Worm (Caenorhabditis elegans) whole organism, late embryonic: ENCODE measurements around the gene F35E12.6.
A peak's percentile ranks its signal among the peaks of the same experiment; 100 is the strongest.

ENCODE experiments used
- C08G9.2 ChIP-seq: sonication (generic microtip); optimal IDR thresholded peaks from 2 replicates; lab custom pipeline; 2016; ENCODE audit warnings: mild to moderate bottlenecking, missing genetic modification characterization, moderate library complexity, missing compliant biosample characterization
- K02D7.2 ChIP-seq: sonication (generic microtip); optimal IDR thresholded peaks from 2 replicates; lab custom pipeline; 2017; ENCODE audit warnings: mild to moderate bottlenecking, missing genetic modification characterization, missing compliant biosample characterization
- Y22D7AL.16 ChIP-seq: sonication (generic microtip); optimal IDR thresholded peaks from 2 replicates; lab custom pipeline; 2016; ENCODE audit warnings: missing genetic modification characterization, missing compliant biosample characterization
- ahr-1 ChIP-seq: sonication (generic microtip); optimal IDR thresholded peaks from 2 replicates; lab custom pipeline; 2016; ENCODE audit warnings: missing genetic modification characterization, missing compliant biosample characterization
- ama-1 ChIP-seq: fragments of 150-350 bp; optimal IDR thresholded peaks from 2 replicates; lab custom pipeline; 2014
- ceh-2 ChIP-seq: sonication (generic microtip); optimal IDR thresholded peaks from 2 replicates; lab custom pipeline; 2016; ENCODE audit warnings: missing genotype, missing genetic modification characterization, missing compliant biosample characterization
- ceh-45 ChIP-seq: fragments of 200-800 bp; sonication (Bioruptor generic); IDR thresholded peaks from 2 replicates; pipeline ENCODE4 v1.3.6; 2022; ENCODE audit warnings: missing genetic modification reagents, missing genetic modification characterization, missing compliant biosample characterization
- ceh-48 ChIP-seq: sonication (generic microtip); optimal IDR thresholded peaks from 2 replicates; lab custom pipeline; 2016; ENCODE audit warnings: missing genetic modification characterization, inconsistent platforms, missing compliant biosample characterization
- ceh-6 ChIP-seq: fragments of 200-800 bp; sonication (Bioruptor generic); optimal IDR thresholded peaks from 2 replicates; lab custom pipeline; 2018; ENCODE audit warnings: mild to moderate bottlenecking, missing genetic modification characterization, missing compliant biosample characterization
- ceh-9 ChIP-seq: sonication (generic microtip); optimal IDR thresholded peaks from 2 replicates; lab custom pipeline; 2016; ENCODE audit warnings: mild to moderate bottlenecking, missing genetic modification characterization, inconsistent platforms, missing compliant biosample characterization
- dmd-4 ChIP-seq: sonication (generic microtip); optimal IDR thresholded peaks from 2 replicates; lab custom pipeline; 2016; ENCODE audit warnings: borderline replicate concordance, missing genetic modification characterization, missing compliant biosample characterization
- elt-2 ChIP-seq: sonication (generic microtip); optimal IDR thresholded peaks from 2 replicates; lab custom pipeline; 2016; ENCODE audit warnings: missing genetic modification reagents, missing genetic modification characterization, missing compliant biosample characterization
- elt-4 ChIP-seq: sonication (generic microtip); optimal IDR thresholded peaks from 2 replicates; lab custom pipeline; 2016; ENCODE audit warnings: missing genetic modification characterization, missing compliant biosample characterization
- ets-4 ChIP-seq: sonication (generic microtip); optimal IDR thresholded peaks from 2 replicates; lab custom pipeline; 2016; ENCODE audit warnings: missing genetic modification characterization, missing compliant biosample characterization
- fkh-10 ChIP-seq: fragments of 150-350 bp; optimal IDR thresholded peaks from 2 replicates; lab custom pipeline; 2014; ENCODE audit warnings: missing biosample characterization, missing genetic modification reagents, missing genetic modification characterization
- fkh-6 ChIP-seq: sonication (generic microtip); optimal IDR thresholded peaks from 2 replicates; lab custom pipeline; 2016; ENCODE audit warnings: missing genetic modification characterization, missing compliant biosample characterization
- gmeb-2 ChIP-seq: sonication (generic microtip); optimal IDR thresholded peaks from 2 replicates; lab custom pipeline; 2016; ENCODE audit warnings: missing genetic modification characterization, inconsistent platforms, missing compliant biosample characterization
- hlh-15 ChIP-seq: sonication (generic microtip); optimal IDR thresholded peaks from 2 replicates; lab custom pipeline; 2016; ENCODE audit warnings: missing genetic modification characterization, missing compliant biosample characterization
- hlh-30 ChIP-seq: sonication (generic microtip); optimal IDR thresholded peaks from 2 replicates; lab custom pipeline; 2017; ENCODE audit warnings: antibody characterized with exemption, missing genetic modification characterization, missing compliant biosample characterization; ENCODE audit not compliant: insufficient read depth
- hlh-6 ChIP-seq: sonication (generic microtip); optimal IDR thresholded peaks from 2 replicates; lab custom pipeline; 2016; ENCODE audit warnings: missing genotype, missing genetic modification characterization, missing compliant biosample characterization
- mec-3 ChIP-seq: sonication (generic microtip); optimal IDR thresholded peaks from 2 replicates; lab custom pipeline; 2016; ENCODE audit warnings: borderline replicate concordance, missing genetic modification characterization, missing compliant biosample characterization
- nhr-232 ChIP-seq: sonication (generic microtip); optimal IDR thresholded peaks from 2 replicates; lab custom pipeline; 2016; ENCODE audit warnings: missing genetic modification characterization, missing compliant biosample characterization
- npax-4 ChIP-seq: sonication (generic microtip); optimal IDR thresholded peaks from 2 replicates; lab custom pipeline; 2016; ENCODE audit warnings: missing genetic modification characterization, missing compliant biosample characterization
- odd-2 ChIP-seq: sonication (generic microtip); optimal IDR thresholded peaks from 2 replicates; lab custom pipeline; 2017; ENCODE audit warnings: antibody characterized with exemption, mild to moderate bottlenecking, missing genetic modification characterization, missing compliant biosample characterization
- pat-9 ChIP-seq: fragments of 200-800 bp; sonication (Bioruptor generic); optimal IDR thresholded peaks from 2 replicates; lab custom pipeline; 2018; ENCODE audit warnings: mild to moderate bottlenecking, missing genetic modification characterization, moderate library complexity, missing compliant biosample characterization
- pha-2 ChIP-seq: sonication (generic microtip); optimal IDR thresholded peaks from 2 replicates; lab custom pipeline; 2017; ENCODE audit warnings: mild to moderate bottlenecking, missing genetic modification characterization, missing compliant biosample characterization
- pha-4 ChIP-seq: fragments of 150-350 bp; optimal IDR thresholded peaks from 2 replicates; lab custom pipeline; 2018; ENCODE audit warnings: missing biosample characterization, missing genetic modification reagents, missing genetic modification characterization
- pqm-1 ChIP-seq: sonication (generic microtip); optimal IDR thresholded peaks from 2 replicates; lab custom pipeline; 2016; ENCODE audit warnings: missing genetic modification characterization, missing compliant biosample characterization
- pros-1 ChIP-seq: fragments of 150-350 bp; optimal IDR thresholded peaks from 2 replicates; lab custom pipeline; 2014; ENCODE audit warnings: missing biosample characterization, missing genetic modification reagents, missing genetic modification characterization
- ref-2 ChIP-seq: sonication (generic microtip); optimal IDR thresholded peaks from 2 replicates; lab custom pipeline; 2016; ENCODE audit warnings: missing genetic modification characterization, missing compliant biosample characterization
- rnt-1 ChIP-seq: sonication (generic microtip); optimal IDR thresholded peaks from 2 replicates; lab custom pipeline; 2016; ENCODE audit warnings: missing genetic modification characterization, missing compliant biosample characterization
- sox-4 ChIP-seq: sonication (generic microtip); optimal IDR thresholded peaks from 2 replicates; lab custom pipeline; 2017; ENCODE audit warnings: mild to moderate bottlenecking, missing genetic modification characterization, inconsistent platforms, missing compliant biosample characterization
- tbx-2 ChIP-seq: sonication (generic microtip); optimal IDR thresholded peaks from 2 replicates; lab custom pipeline; 2016; ENCODE audit warnings: missing genetic modification characterization, missing compliant biosample characterization
- unc-55 ChIP-seq: sonication (generic microtip); optimal IDR thresholded peaks from 2 replicates; lab custom pipeline; 2017; ENCODE audit warnings: missing biosample characterization, missing genetic modification reagents, missing genetic modification characterization
- unc-86 ChIP-seq: sonication (generic microtip); optimal IDR thresholded peaks from 2 replicates; lab custom pipeline; 2016; ENCODE audit warnings: missing genetic modification characterization, missing compliant biosample characterization
- zip-5 ChIP-seq: sonication (generic microtip); optimal IDR thresholded peaks from 2 replicates; lab custom pipeline; 2016; ENCODE audit warnings: missing genetic modification characterization, missing compliant biosample characterization

The F35E12.6 gene

ce11 chrV:13736147-13736546, at the start of gene F35E12.6:
F35E12.6 (minus strand) TSS chrV:13736247.
- TF ChIP-seq pat-9 (tag; lab: Kevin White, UChicago) (no peak), fkh-10 (no peak), pros-1 (tag; lab: Kevin White, UChicago) (no peak), hlh-6 (no peak), elt-4 (no peak)

- TF ChIP-seq sox-4 (tag; lab: Kevin White, UChicago): no peak
- no peak for TF ChIP-seq elt-2 (tag; lab: Kevin White, UChicago)
- TF ChIP-seq zip-5 (tag; lab: Kevin White, UChicago): no peak
- TF ChIP-seq gmeb-2 (tag; lab: Kevin White, UChicago): no peak
- no peak for TF ChIP-seq Y22D7AL.16 (tag; lab: Kevin White, UChicago)
- TF ChIP-seq ceh-45 (GFP tag; lab: Robert Waterston, UW): no peak
- no peak for TF ChIP-seq ref-2 (tag; lab: Kevin White, UChicago)
- TF ChIP-seq odd-2: no peak
- no peak for TF ChIP-seq fkh-6 (tag; lab: Kevin White, UChicago)
- no peak for TF ChIP-seq ahr-1 (tag; lab: Kevin White, UChicago)
- no peak for TF ChIP-seq hlh-15 (tag; lab: Kevin White, UChicago)
- TF ChIP-seq ceh-9 (tag; lab: Kevin White, UChicago): no peak
- TF ChIP-seq rnt-1 (tag; lab: Kevin White, UChicago): no peak
- TF ChIP-seq dmd-4 (tag; lab: Kevin White, UChicago): no peak
Measured at ce11 chrV:13785767-13786166, 49.7 kb upstream of the F35E12.6 start.

ce11 chrV:13782190-13782589, 46.1 kb upstream of the F35E12.6 start, which contains the start of gene decr-1.1:
decr-1.1 (plus strand) TSS chrV:13782399.
- TF ChIP-seq fkh-10 (no peak), ceh-48 (tag; lab: Kevin White, UChicago) (peak; percentile 3)
- TF ChIP-seq, all 69 proteins: peak for 1

ce11 chrV:13780902-13781301, 44.9 kb upstream of the F35E12.6 start:
- no peak for TF ChIP-seq odd-2
- TF ChIP-seq mec-3 (tag; lab: Kevin White, UChicago): no peak
- TF ChIP-seq tbx-2 (tag; lab: Kevin White, UChicago): no peak
- no peak for TF ChIP-seq sox-4 (tag; lab: Kevin White, UChicago)
- no peak for TF ChIP-seq pha-2 (tag; lab: Kevin White, UChicago)
- TF ChIP-seq unc-86: no peak
- no peak for TF ChIP-seq ceh-6 (GFP tag; lab: Kevin White, UChicago)
- no peak for TF ChIP-seq pat-9 (tag; lab: Kevin White, UChicago)
- no peak for TF ChIP-seq pha-4 (tag; lab: Kevin White, UChicago)
- no peak for TF ChIP-seq C08G9.2 (tag; lab: Kevin White, UChicago)
- TF ChIP-seq ets-4 (tag; lab: Kevin White, UChicago): no peak
- no peak for TF ChIP-seq pqm-1 (tag; lab: Kevin White, UChicago)
- no peak for TF ChIP-seq nhr-232 (tag; lab: Kevin White, UChicago)
- no peak for TF ChIP-seq K02D7.2 (tag; lab: Kevin White, UChicago)
- no peak for TF ChIP-seq hlh-30 (tag; lab: Kevin White, UChicago)
- no peak for TF ChIP-seq pros-1 (tag; lab: Kevin White, UChicago)

DNA sequence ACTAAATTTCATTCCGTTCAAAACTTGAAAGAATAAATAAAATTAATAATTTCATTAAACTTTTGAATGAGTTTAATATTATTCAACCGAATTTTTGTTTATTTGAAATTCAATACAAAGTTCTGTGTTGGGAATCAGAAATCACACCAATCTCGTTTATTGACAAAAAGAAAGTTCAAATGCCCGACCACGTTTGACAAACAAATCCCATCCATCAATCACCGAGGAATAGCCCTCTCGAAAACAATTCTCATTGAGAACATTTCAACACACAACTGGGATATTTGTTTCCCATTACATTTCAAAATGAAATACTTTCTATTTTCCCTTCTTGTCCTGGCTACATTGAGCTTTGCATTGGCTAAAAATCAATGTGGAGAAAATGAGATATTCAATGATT, 41.8 kb upstream of the F35E12.6 start, which contains the start of gene F53C11.9:
Gene F53C11.9 (plus strand): TSS at position 159 of the 400 bp plus-strand sequence.
- TF ChIP-seq ama-1 (lab: Kevin White, UChicago): no peak
- TF ChIP-seq unc-55 (GFP tag; lab: Kevin White, UChicago): peak; percentile 17
- TF ChIP-seq npax-4 (tag; lab: Kevin White, UChicago): no peak
- TF ChIP-seq ceh-2: no peak
- TF ChIP-seq pha-4 (tag; lab: Kevin White, UChicago): no peak
- no peak for TF ChIP-seq elt-2 (tag; lab: Kevin White, UChicago)
- TF ChIP-seq fkh-6 (tag; lab: Kevin White, UChicago): no peak
